Fruit fly (Drosophila melanogaster) whole organism, embryonic: Measurements from ENCODE around the gene CG10214.

Experiments
- CG16813 ChIP-seq: fragments of 200-800 bp; sonication (Bioruptor generic); IDR thresholded peaks from 3 replicates; pipeline ENCODE4 v1.3.6; 2022; ENCODE audit warnings: missing biosample characterization, missing genetic modification characterization; ENCODE audit not compliant: partially characterized antibody
- CG4404 ChIP-seq: fragments of 200-800 bp; sonication (Bioruptor generic); IDR thresholded peaks from 2 replicates; pipeline ENCODE4 v1.3.6; 2022; ENCODE audit warnings: missing biosample characterization, missing genetic modification characterization
- CG4424 ChIP-seq: fragments of 200-800 bp; sonication (Bioruptor generic); optimal IDR thresholded peaks from 3 replicates; lab custom pipeline; 2016; ENCODE audit warnings: missing biosample characterization, missing genetic modification characterization
- CG5180 ChIP-seq: fragments of 200-800 bp; sonication (Bioruptor generic); optimal IDR thresholded peaks from 3 replicates; lab custom pipeline; 2017; ENCODE audit warnings: missing biosample characterization, missing genetic modification characterization, mild to moderate bottlenecking, moderate library complexity, missing genetic modification reagents
- HHEX ChIP-seq: fragments of 200-800 bp; sonication (Bioruptor generic); optimal IDR thresholded peaks from 3 replicates; lab custom pipeline; 2017; ENCODE audit warnings: missing biosample characterization, mild to moderate bottlenecking, missing genetic modification characterization, missing genetic modification reagents
- Hr39 ChIP-seq: fragments of >200 bp; optimal IDR thresholded peaks from 2 replicates; lab custom pipeline; 2017
- Hsf ChIP-seq: fragments of 200-800 bp; sonication (Bioruptor generic); optimal IDR thresholded peaks from 3 replicates; lab custom pipeline; 2016; ENCODE audit warnings: missing biosample characterization, missing genetic modification characterization
- Poxn ChIP-seq: fragments of 200-800 bp; sonication (Bioruptor generic); IDR thresholded peaks from 2 replicates; pipeline ENCODE4 v1.3.6; 2022; ENCODE audit warnings: missing biosample characterization, missing genetic modification characterization
- cas ChIP-seq: fragments of 200-800 bp; sonication (Bioruptor generic); IDR thresholded peaks from 2 replicates; pipeline ENCODE4 v1.3.6; 2022; ENCODE audit warnings: missing biosample characterization, missing genetic modification characterization
- chif ChIP-seq, 2 experiments: fragments of 200-800 bp; sonication (Bioruptor generic); optimal IDR thresholded peaks; 3 replicates each; lab custom pipeline; 2016; ENCODE audit warnings: missing biosample characterization in 2 of 2, missing genetic modification characterization in 2 of 2
- jumu ChIP-seq: fragments of 200-800 bp; sonication (Bioruptor generic); optimal IDR thresholded peaks from 3 replicates; lab custom pipeline; 2016; ENCODE audit warnings: missing biosample characterization, missing genetic modification characterization
- sug ChIP-seq: fragments of 200-800 bp; optimal IDR thresholded peaks from 2 replicates; lab custom pipeline; 2019; ENCODE audit warnings: missing biosample characterization, mild to moderate bottlenecking, missing genetic modification characterization, moderate library complexity
- tna ChIP-seq: fragments of 200-800 bp; sonication (Bioruptor generic); IDR thresholded peaks from 2 replicates; pipeline ENCODE4 v1.3.6; 2022; ENCODE audit warnings: missing biosample characterization, missing genetic modification characterization; ENCODE audit not compliant: partially characterized antibody
- usp ChIP-seq: fragments of >200 bp; optimal IDR thresholded peaks from 2 replicates; lab custom pipeline; 2017; ENCODE audit warnings: missing biosample characterization, missing genetic modification characterization

dm6 chr3R:23737676-23738574 is 29.4 kb downstream of the CG10214 start:
- TF ChIP-seq CG4404: no peak
- TF ChIP-seq CG5180 (GFP tag; lab: Kevin White, UChicago): no peak
- no peak for TF ChIP-seq chif (GFP tag; optimal IDR thresholded peaks at IDR 0.05; lab: Kevin White, UChicago)
- TF ChIP-seq jumu (GFP tag; lab: Kevin White, UChicago): no peak
- no peak for TF ChIP-seq CG4424 (GFP tag; lab: Kevin White, UChicago)
- no peak for TF ChIP-seq HHEX (GFP tag; lab: Kevin White, UChicago)
- TF ChIP-seq tna: no peak
- no peak for TF ChIP-seq usp (GFP tag; lab: Kevin White, UChicago)
- TF ChIP-seq sug: no peak
- TF ChIP-seq CG16813 (GFP tag; lab: Robert Waterston, UW): no peak
- TF ChIP-seq Hr39 (lab: Kevin White, UChicago): no peak
- no peak for TF ChIP-seq Poxn (GFP tag; lab: Robert Waterston, UW)
- no peak for TF ChIP-seq cas (GFP tag; lab: Robert Waterston, UW)
- TF ChIP-seq Hsf (GFP tag; lab: Kevin White, UChicago): no peak
